Worm (Caenorhabditis elegans) whole organism, L3 larva: Measurements from ENCODE around the gene dlst-1.

Source experiments
- R02D3.7 ChIP-seq: fragments of 150-350 bp; optimal IDR thresholded peaks from 2 replicates; lab custom pipeline; 2014; ENCODE audit warnings: missing biosample characterization, missing genetic modification characterization
- aly-2 ChIP-seq: fragments of 150-350 bp; optimal IDR thresholded peaks from 2 replicates; lab custom pipeline; 2014; ENCODE audit warnings: missing biosample characterization, missing genetic modification characterization
- ceh-16 ChIP-seq: sonication (generic microtip); optimal IDR thresholded peaks from 2 replicates; lab custom pipeline; 2017; ENCODE audit warnings: missing biosample characterization, missing genetic modification characterization
- elt-3 ChIP-seq, 3 experiments: fragments of 150-350 bp in 1 of 3; sonication (generic microtip) in 2 of 3; optimal IDR thresholded peaks; 2 replicates in 2 of 3; 4 replicates in 1 of 3; lab custom pipeline; 2014 to 2017; ENCODE audit warnings: missing biosample characterization in 3 of 3, missing genetic modification characterization in 3 of 3
- fkh-2 ChIP-seq: fragments of 150-350 bp; optimal IDR thresholded peaks from 2 replicates; lab custom pipeline; 2014; ENCODE audit warnings: missing biosample characterization, missing genetic modification reagents, missing genetic modification characterization
- mml-1 ChIP-seq: fragments of 150-350 bp; sonication (generic microtip); optimal IDR thresholded peaks from 3 replicates; lab custom pipeline; 2014; ENCODE audit warnings: missing biosample characterization, missing genetic modification characterization
- nfya-1 ChIP-seq: sonication (generic microtip); optimal IDR thresholded peaks from 2 replicates; lab custom pipeline; 2017; ENCODE audit warnings: missing genetic modification characterization, mild to moderate bottlenecking, missing compliant biosample characterization, antibody characterized with exemption, moderate library complexity; ENCODE audit not compliant: insufficient read depth
- nhr-12 ChIP-seq: fragments of 150-350 bp; optimal IDR thresholded peaks from 2 replicates; lab custom pipeline; 2014; ENCODE audit warnings: missing biosample characterization, missing genetic modification characterization
- nhr-77 ChIP-seq: fragments of 150-350 bp; optimal IDR thresholded peaks from 2 replicates; lab custom pipeline; 2014; ENCODE audit warnings: missing biosample characterization, missing genetic modification characterization
- skn-1 ChIP-seq: fragments of 150-350 bp; optimal IDR thresholded peaks from 2 replicates; lab custom pipeline; 2014; ENCODE audit warnings: missing biosample characterization, missing genetic modification characterization
- snpc-4 ChIP-seq: fragments of 150-350 bp; optimal IDR thresholded peaks from 2 replicates; lab custom pipeline; 2014; ENCODE audit warnings: missing biosample characterization, missing genetic modification characterization
- unc-62 ChIP-seq: fragments of 150-350 bp; sonication (generic microtip); optimal IDR thresholded peaks from 4 replicates; lab custom pipeline; 2014; ENCODE audit warnings: missing biosample characterization, missing genetic modification reagents, missing genetic modification characterization
- zag-1 ChIP-seq: fragments of 150-350 bp; optimal IDR thresholded peaks from 2 replicates; lab custom pipeline; 2014; ENCODE audit warnings: missing biosample characterization, missing genetic modification characterization

- TF ChIP-seq unc-62 (no peak), fkh-2 (tag; lab: Kevin White, UChicago) (no peak), snpc-4 (no peak), skn-1 (no peak), aly-2 (tag; lab: Kevin White, UChicago) (no peak), ceh-16 (tag; lab: Kevin White, UChicago) (no peak), nhr-12 (tag; lab: Kevin White, UChicago) (no peak), nhr-77 (tag; lab: Kevin White, UChicago) (no peak), zag-1 (tag; lab: Kevin White, UChicago) (no peak), nfya-1 (tag; lab: Kevin White, UChicago) (no peak), R02D3.7 (no peak), elt-3 (tag; optimal IDR thresholded peaks at IDR 0.05; lab: Kevin White, UChicago) (peak in 2 of 3 experiments; percentile 4 to 71), mml-1 (tag; lab: Kevin White, UChicago) (no peak)
Measured at ce11 chrV:6706771-6707170, 2.1 kb downstream of the dlst-1 start, which contains the start of gene W02F12.4.
